Fruit fly (Drosophila melanogaster): ENCODE data around the gene ATPsyngamma.

dm6 chr3R:29749304-29750066, 522 bp upstream of the ATPsyngamma start:
- no peak for TF ChIP-seq h (optimal IDR thresholded peaks at IDR 0.05)
- no peak for TF ChIP-seq ttk (optimal IDR thresholded peaks at IDR 0.05)
